Fruit fly (Drosophila melanogaster) whole organism, embryonic: ENCODE data around the gene CG13144.
A peak's percentile ranks its signal among the peaks of the same experiment; 100 is the strongest.

Experiments
- Adf1 ChIP-seq: fragments of 200-800 bp; sonication (Bioruptor generic); IDR thresholded peaks from 2 replicates; pipeline ENCODE4 v1.3.6; 2022; ENCODE audit warnings: missing biosample characterization, missing genetic modification characterization
- Atf3 ChIP-seq: fragments of 200-800 bp; sonication (Bioruptor generic); optimal IDR thresholded peaks from 3 replicates; lab custom pipeline; 2016; ENCODE audit warnings: missing biosample characterization, missing genetic modification characterization
- Bgb ChIP-seq: fragments of 200-800 bp; sonication (Bioruptor generic); IDR thresholded peaks from 2 replicates; pipeline ENCODE4 v1.3.6; 2022; ENCODE audit warnings: missing biosample characterization, missing genetic modification characterization; ENCODE audit not compliant: partially characterized antibody
- BtbVII ChIP-seq: fragments of 200-800 bp; sonication (Bioruptor generic); optimal IDR thresholded peaks from 3 replicates; lab custom pipeline; 2017; ENCODE audit warnings: missing biosample characterization, mild to moderate bottlenecking, missing genetic modification characterization
- CG10274 ChIP-seq: fragments of 200-800 bp; sonication (Bioruptor generic); optimal IDR thresholded peaks from 3 replicates; lab custom pipeline; 2017; ENCODE audit warnings: missing biosample characterization, mild to moderate bottlenecking, missing genetic modification characterization
- CG12155 ChIP-seq: fragments of 200-800 bp; sonication (Bioruptor generic); optimal IDR thresholded peaks from 3 replicates; lab custom pipeline; 2016; ENCODE audit warnings: missing biosample characterization, missing genetic modification characterization
- CG12769 ChIP-seq: fragments of 200-800 bp; sonication (Bioruptor generic); optimal IDR thresholded peaks from 2 replicates; lab custom pipeline; 2019; ENCODE audit warnings: missing biosample characterization, mild to moderate bottlenecking, missing genetic modification characterization, moderate library complexity
- CG14710 ChIP-seq: fragments of 200-800 bp; sonication (Bioruptor generic); optimal IDR thresholded peaks from 3 replicates; lab custom pipeline; 2019; ENCODE audit warnings: missing biosample characterization, mild to moderate bottlenecking, missing genetic modification characterization, moderate library complexity
- CG15479 ChIP-seq: fragments of 200-800 bp; sonication (Bioruptor generic); optimal IDR thresholded peaks from 3 replicates; lab custom pipeline; 2019; ENCODE audit warnings: missing biosample characterization, mild to moderate bottlenecking, missing genetic modification characterization, moderate library complexity
- CG16863 ChIP-seq: fragments of 200-800 bp; sonication (Bioruptor generic); optimal IDR thresholded peaks from 3 replicates; lab custom pipeline; 2016; ENCODE audit warnings: missing biosample characterization, missing genetic modification characterization
- CG2712 ChIP-seq: fragments of 200-800 bp; optimal IDR thresholded peaks from 3 replicates; lab custom pipeline; 2019; ENCODE audit warnings: missing biosample characterization, mild to moderate bottlenecking, missing genetic modification characterization, moderate library complexity
- CG31224 ChIP-seq: fragments of 200-800 bp; sonication (Bioruptor generic); IDR thresholded peaks from 2 replicates; pipeline ENCODE4 v1.3.6; 2022; ENCODE audit warnings: missing biosample characterization, missing genetic modification characterization
- CG4282 ChIP-seq: fragments of 200-800 bp; sonication (Bioruptor generic); optimal IDR thresholded peaks from 2 replicates; lab custom pipeline; 2016; ENCODE audit warnings: missing biosample characterization, missing genetic modification characterization
- CG7987 ChIP-seq: fragments of 200-800 bp; sonication (Bioruptor generic); optimal IDR thresholded peaks from 2 replicates; lab custom pipeline; 2018; ENCODE audit warnings: missing biosample characterization, mild to moderate bottlenecking, missing genetic modification characterization, moderate library complexity
- CG8944 ChIP-seq: fragments of 200-800 bp; sonication (Bioruptor generic); optimal IDR thresholded peaks from 3 replicates; lab custom pipeline; 2016; ENCODE audit warnings: missing biosample characterization, missing genetic modification characterization
- CG9437 ChIP-seq: fragments of 200-800 bp; sonication (Bioruptor generic); optimal IDR thresholded peaks from 2 replicates; lab custom pipeline; 2018; ENCODE audit warnings: missing biosample characterization, mild to moderate bottlenecking, missing genetic modification characterization
- CHES-1-like ChIP-seq: fragments of 200-800 bp; sonication (Bioruptor generic); optimal IDR thresholded peaks from 2 replicates; lab custom pipeline; 2016; ENCODE audit warnings: missing biosample characterization, missing genetic modification characterization
- Dek ChIP-seq: fragments of 200-800 bp; sonication (Bioruptor generic); optimal IDR thresholded peaks from 3 replicates; lab custom pipeline; 2019; ENCODE audit warnings: missing biosample characterization, mild to moderate bottlenecking, missing genetic modification characterization, moderate library complexity
- Fer1 ChIP-seq: fragments of 200-800 bp; sonication (Bioruptor generic); optimal IDR thresholded peaks from 2 replicates; lab custom pipeline; 2017; ENCODE audit warnings: missing biosample characterization, mild to moderate bottlenecking, missing genetic modification characterization
- GATAe ChIP-seq: fragments of 200-800 bp; sonication (Bioruptor generic); conservative IDR thresholded peaks from 2 replicates; pipeline ENCODE4 v1.3.6; 2022; ENCODE audit warnings: missing biosample characterization, missing genetic modification characterization
- HHEX ChIP-seq: fragments of 200-800 bp; sonication (Bioruptor generic); optimal IDR thresholded peaks from 3 replicates; lab custom pipeline; 2017; ENCODE audit warnings: missing biosample characterization, mild to moderate bottlenecking, missing genetic modification characterization, missing genetic modification reagents
- HLH3B ChIP-seq: fragments of 200-800 bp; sonication (Bioruptor generic); IDR thresholded peaks from 2 replicates; pipeline ENCODE4 v1.3.6; 2022; ENCODE audit warnings: missing biosample characterization, missing genetic modification characterization
- NfI ChIP-seq: fragments of 200-800 bp; sonication (Bioruptor generic); optimal IDR thresholded peaks from 3 replicates; lab custom pipeline; 2018; ENCODE audit warnings: missing biosample characterization, mild to moderate bottlenecking, missing genetic modification characterization, moderate library complexity
- Oaz ChIP-seq: fragments of 200-800 bp; sonication (Bioruptor generic); IDR thresholded peaks from 2 replicates; pipeline ENCODE4 v1.3.6; 2022; ENCODE audit warnings: missing biosample characterization, missing genetic modification characterization
- Usf ChIP-seq: fragments of 200-800 bp; sonication (Bioruptor generic); optimal IDR thresholded peaks from 2 replicates; lab custom pipeline; 2017; ENCODE audit warnings: missing genotype, missing biosample characterization, missing genetic modification characterization
- Vsx1 ChIP-seq: fragments of 200-800 bp; sonication (Bioruptor generic); optimal IDR thresholded peaks from 2 replicates; lab custom pipeline; 2017; ENCODE audit warnings: missing biosample characterization, mild to moderate bottlenecking, missing genetic modification characterization, missing genetic modification reagents
- crp ChIP-seq, 2 experiments: fragments of 200-800 bp; sonication (Bioruptor generic); optimal IDR thresholded peaks; 2 replicates in 1 of 2; 3 replicates in 1 of 2; lab custom pipeline; 2017; ENCODE audit warnings: missing biosample characterization in 2 of 2, missing genetic modification characterization in 2 of 2, mild to moderate bottlenecking in 1 of 2, moderate library complexity in 1 of 2
- eyg ChIP-seq: fragments of 200-800 bp; sonication (Bioruptor generic); optimal IDR thresholded peaks from 3 replicates; lab custom pipeline; 2016; ENCODE audit warnings: missing biosample characterization, missing genetic modification characterization
- jing ChIP-seq: fragments of 200-800 bp; sonication (Bioruptor generic); optimal IDR thresholded peaks from 2 replicates; lab custom pipeline; 2018; ENCODE audit warnings: missing biosample characterization, mild to moderate bottlenecking, missing genetic modification characterization
- lola ChIP-seq, 3 experiments: fragments of >200 bp in 2 of 3; fragments of 200-800 bp in 1 of 3; sonication (Bioruptor generic) in 1 of 3; optimal IDR thresholded peaks; 2 replicates each; lab custom pipeline; 2017 to 2019; ENCODE audit warnings: missing biosample characterization in 3 of 3, missing genetic modification characterization in 3 of 3, mild to moderate bottlenecking in 1 of 3, moderate library complexity in 1 of 3
- lov ChIP-seq, 2 experiments: fragments of 200-800 bp in 1 of 2; fragments of >200 bp in 1 of 2; sonication (Bioruptor generic) in 1 of 2; IDR thresholded peaks in 1 of 2; optimal IDR thresholded peaks in 1 of 2; 2 replicates in 1 of 2; 3 replicates in 1 of 2; pipeline versions ENCODE4 v1.3.6 to Lab custom; 2017 to 2022; ENCODE audit warnings: missing biosample characterization in 1 of 2, missing genetic modification characterization in 1 of 2
- nerfin-2 ChIP-seq: fragments of 200-800 bp; sonication (Bioruptor generic); IDR thresholded peaks from 2 replicates; pipeline ENCODE4 v1.3.6; 2022; ENCODE audit warnings: missing biosample characterization, missing genetic modification characterization; ENCODE audit not compliant: partially characterized antibody
- nom ChIP-seq: fragments of 200-800 bp; sonication (Bioruptor generic); optimal IDR thresholded peaks from 2 replicates; lab custom pipeline; 2017; ENCODE audit warnings: missing biosample characterization, missing genetic modification characterization, mild to moderate bottlenecking, moderate library complexity, missing genetic modification reagents
- pb ChIP-seq: fragments of 200-800 bp; sonication (Bioruptor generic); optimal IDR thresholded peaks from 3 replicates; lab custom pipeline; 2016; ENCODE audit warnings: missing biosample characterization, missing genetic modification characterization
- pho ChIP-seq: fragments of 200-800 bp; sonication (Bioruptor generic); optimal IDR thresholded peaks from 2 replicates; lab custom pipeline; 2016; ENCODE audit warnings: missing biosample characterization, missing genetic modification characterization
- pita ChIP-seq: fragments of 200-800 bp; sonication (Bioruptor generic); optimal IDR thresholded peaks from 2 replicates; lab custom pipeline; 2017; ENCODE audit warnings: missing biosample characterization, mild to moderate bottlenecking, missing genetic modification characterization
- psq ChIP-seq: fragments of 200-800 bp; sonication (Bioruptor generic); optimal IDR thresholded peaks from 2 replicates; lab custom pipeline; 2017; ENCODE audit warnings: missing biosample characterization, missing genetic modification characterization
- row ChIP-seq: fragments of 200-800 bp; sonication (Bioruptor generic); IDR thresholded peaks from 3 replicates; pipeline ENCODE4 v1.3.6; 2022; ENCODE audit warnings: missing biosample characterization, missing genetic modification characterization
- run ChIP-seq: fragments of 200-800 bp; sonication (Bioruptor generic); optimal IDR thresholded peaks from 3 replicates; lab custom pipeline; 2018; ENCODE audit warnings: missing biosample characterization, mild to moderate bottlenecking, missing genetic modification characterization
- schlank ChIP-seq: fragments of 200-800 bp; sonication (Bioruptor generic); optimal IDR thresholded peaks from 2 replicates; lab custom pipeline; 2018; ENCODE audit warnings: missing biosample characterization, mild to moderate bottlenecking, missing genetic modification characterization
- scrt ChIP-seq: fragments of 200-800 bp; sonication (Bioruptor generic); optimal IDR thresholded peaks from 2 replicates; lab custom pipeline; 2018; ENCODE audit warnings: missing biosample characterization, mild to moderate bottlenecking, missing genetic modification characterization, moderate library complexity
- seq ChIP-seq: fragments of 200-800 bp; sonication (Bioruptor generic); IDR thresholded peaks from 2 replicates; pipeline ENCODE4 v1.3.6; 2022; ENCODE audit warnings: missing biosample characterization, missing genetic modification characterization
- slou ChIP-seq: fragments of 200-800 bp; sonication (Bioruptor generic); optimal IDR thresholded peaks from 3 replicates; lab custom pipeline; 2016; ENCODE audit warnings: missing biosample characterization, missing genetic modification characterization
- sna ChIP-seq: fragments of 200-800 bp; sonication (Bioruptor generic); IDR thresholded peaks from 2 replicates; pipeline ENCODE4 v1.3.6; 2022; ENCODE audit warnings: missing biosample characterization, missing genetic modification characterization; ENCODE audit not compliant: partially characterized antibody
- ssp ChIP-seq: fragments of 200-800 bp; sonication (Bioruptor generic); IDR thresholded peaks from 2 replicates; pipeline ENCODE4 v1.3.6; 2022; ENCODE audit warnings: missing biosample characterization, missing genetic modification characterization
- sug ChIP-seq: fragments of 200-800 bp; optimal IDR thresholded peaks from 2 replicates; lab custom pipeline; 2019; ENCODE audit warnings: missing biosample characterization, mild to moderate bottlenecking, missing genetic modification characterization, moderate library complexity
- tx ChIP-seq: fragments of 200-800 bp; sonication (Bioruptor generic); optimal IDR thresholded peaks from 2 replicates; lab custom pipeline; 2016; ENCODE audit warnings: missing biosample characterization, missing genetic modification characterization
- wek ChIP-seq: fragments of 200-800 bp; sonication (Bioruptor generic); optimal IDR thresholded peaks from 3 replicates; lab custom pipeline; 2018; ENCODE audit warnings: missing biosample characterization, mild to moderate bottlenecking, missing genetic modification characterization, moderate library complexity

CG13144 gene

DNA sequence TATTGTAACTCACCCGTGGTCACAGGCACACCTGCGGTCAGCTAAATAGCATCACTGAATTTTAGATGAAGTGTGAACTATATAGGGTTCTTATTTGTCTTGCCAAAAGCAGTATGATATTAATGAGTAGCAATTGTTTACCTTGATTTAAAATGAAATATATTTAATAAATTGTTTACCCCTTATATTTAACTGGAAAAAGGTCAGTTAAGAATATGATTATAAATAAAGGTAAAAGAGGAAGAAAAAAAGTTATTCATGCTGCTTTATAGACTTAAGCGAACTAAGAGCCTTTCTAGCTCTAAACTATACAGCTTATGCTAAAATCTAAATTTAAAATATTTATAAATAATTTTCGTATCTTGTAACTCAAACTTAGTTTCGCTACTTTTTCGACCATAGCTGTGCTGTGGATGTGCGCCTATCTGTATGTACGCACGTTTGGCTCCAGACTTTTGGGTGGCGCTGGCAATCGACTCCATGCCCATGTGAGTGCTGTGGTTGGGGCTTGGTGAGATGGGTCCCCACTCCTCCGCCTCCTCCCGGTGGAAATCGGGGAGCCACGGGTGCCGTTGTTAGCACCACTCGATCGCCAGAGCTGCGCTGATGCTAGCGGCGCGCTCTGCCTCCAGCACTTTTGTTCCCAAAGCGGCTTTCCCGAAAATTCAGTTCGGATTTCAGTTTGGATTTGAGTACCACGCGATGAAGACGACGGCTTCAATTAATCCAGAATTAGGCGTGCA is 49.0 kb downstream of the CG13144 start, which contains the start of gene loh (continued):
- no peak for TF ChIP-seq tx (GFP tag; lab: Kevin White, UChicago)
- TF ChIP-seq wek = no peak
- TF ChIP-seq HLH3B = 0 out of 2 replicates have a peak, but pooled peaks have one; percentile 45
- no peak for TF ChIP-seq Bgb (GFP tag; lab: Robert Waterston, UW)
- no peak for TF ChIP-seq lov (optimal IDR thresholded peaks at IDR 0.05; lab: Kevin White, UChicago)
- 0 out of 3 replicates have a peak, but pooled peaks have one; percentile 15 for TF ChIP-seq lov (GFP tag; IDR thresholded peaks at IDR 0.05; lab: Robert Waterston, UW)
- no peak for TF ChIP-seq crp (GFP tag; optimal IDR thresholded peaks at IDR 0.05; lab: Kevin White, UChicago)
- TF ChIP-seq Vsx1 (GFP tag; lab: Kevin White, UChicago) = peak; percentile 38
- no peak for TF ChIP-seq Dek (tag; lab: Kevin White, UChicago)
- no peak for TF ChIP-seq scrt (GFP tag; lab: Kevin White, UChicago)
- no peak for TF ChIP-seq run
- no peak for TF ChIP-seq eyg (GFP tag; lab: Kevin White, UChicago)
- peak; percentile 24 for TF ChIP-seq CG12769
- no peak for TF ChIP-seq pita (GFP tag; lab: Kevin White, UChicago)
- no peak for TF ChIP-seq CG15479 (GFP tag; lab: Kevin White, UChicago)
- TF ChIP-seq CG10274 (GFP tag; lab: Kevin White, UChicago) = no peak
- TF ChIP-seq NfI (GFP tag; lab: Kevin White, UChicago) = peak; percentile 1
- TF ChIP-seq sug (tag; lab: Kevin White, UChicago) = peak; percentile 48
- no peak for TF ChIP-seq pho (GFP tag; lab: Kevin White, UChicago)
- TF ChIP-seq GATAe = no peak
- TF ChIP-seq psq = no peak
- no peak for TF ChIP-seq sna
- peak; percentile 76 for TF ChIP-seq row (GFP tag; lab: Robert Waterston, UW)
- no peak for TF ChIP-seq jing
- TF ChIP-seq Usf (GFP tag; lab: Kevin White, UChicago) = peak; percentile 3
- TF ChIP-seq CG8944 = no peak
- no peak for TF ChIP-seq CG12155 (GFP tag; lab: Kevin White, UChicago)
- peak; percentile 51 for TF ChIP-seq Fer1 (GFP tag; lab: Kevin White, UChicago)
- TF ChIP-seq Oaz (GFP tag; lab: Robert Waterston, UW) = no peak
- peak; percentile 46 for TF ChIP-seq BtbVII
- no peak for TF ChIP-seq nerfin-2 (GFP tag; lab: Robert Waterston, UW)
- TF ChIP-seq CG2712 (tag; lab: Kevin White, UChicago) = peak; percentile 77
- TF ChIP-seq CHES-1-like (GFP tag; lab: Kevin White, UChicago) = no peak
- TF ChIP-seq nom = no peak
- TF ChIP-seq CG9437 = peak; percentile 76
- TF ChIP-seq HHEX (GFP tag; lab: Kevin White, UChicago) = no peak
- no peak for TF ChIP-seq CG31224
- TF ChIP-seq slou (GFP tag; lab: Kevin White, UChicago) = no peak
- TF ChIP-seq CG16863 = no peak
- TF ChIP-seq CG4282 (GFP tag; lab: Kevin White, UChicago) = no peak
- no peak for TF ChIP-seq Atf3
- no peak for TF ChIP-seq Adf1 (GFP tag; lab: Robert Waterston, UW)
- 0 out of 2 replicates have a peak, but pooled peaks have one; percentile 22 for TF ChIP-seq seq (GFP tag; lab: Robert Waterston, UW)
- TF ChIP-seq schlank (tag; lab: Kevin White, UChicago) = no peak
- peak; percentile 75 for TF ChIP-seq CG14710 (tag; lab: Kevin White, UChicago)
- peak in 1 of 3 experiments; percentile 79 for TF ChIP-seq lola (GFP tag; optimal IDR thresholded peaks at IDR 0.05; lab: Kevin White, UChicago)
- no peak for TF ChIP-seq pb
- no peak for TF ChIP-seq ssp (GFP tag; lab: Robert Waterston, UW)
- no peak for TF ChIP-seq CG7987 (GFP tag; lab: Kevin White, UChicago)
